Worm (Caenorhabditis elegans): Measurements from ENCODE around the gene aak-2.

aak-2 gene

ce11 chrX:16775335-16775835, 20.5 kb upstream of the aak-2 start (continued):
- no peak for TF ChIP-seq ceh-88 (GFP tag; IDR thresholded peaks at IDR 0.05)
- peak in 3 of 6 experiments; percentile 59 to 76 (median 68) for TF ChIP-seq elt-3 (tag; optimal IDR thresholded peaks at IDR 0.05)
- no peak for TF ChIP-seq tlp-1 (tag; optimal IDR thresholded peaks at IDR 0.05)
- TF ChIP-seq sox-4 (tag; optimal IDR thresholded peaks at IDR 0.05): no peak
- no peak for TF ChIP-seq hpl-2 (GFP tag; optimal IDR thresholded peaks at IDR 0.05)
- no peak for TF ChIP-seq vab-15 (tag; optimal IDR thresholded peaks at IDR 0.05)
- TF ChIP-seq nhr-84 (tag; optimal IDR thresholded peaks at IDR 0.05): no peak
- TF ChIP-seq lin-35 (GFP tag; optimal IDR thresholded peaks at IDR 0.05): peak in 1 of 2 experiments; percentile 14
- no peak for TF ChIP-seq sptf-1 (tag; optimal IDR thresholded peaks at IDR 0.05)
- TF ChIP-seq zip-4 (GFP tag; optimal IDR thresholded peaks at IDR 0.05): no peak
- no peak for TF ChIP-seq xbp-1 (tag; optimal IDR thresholded peaks at IDR 0.05)
- no peak for TF ChIP-seq mab-9 (GFP tag; IDR thresholded peaks at IDR 0.05)
- TF ChIP-seq pqm-1 (tag; optimal IDR thresholded peaks at IDR 0.05): peak; percentile 15
- TF ChIP-seq pag-3 (tag; optimal IDR thresholded peaks at IDR 0.05; ENCODE audit: borderline replicate concordance, insufficient read depth): no peak
- TF ChIP-seq nhr-90 (tag; optimal IDR thresholded peaks at IDR 0.05; ENCODE audit: poor library complexity): no peak
- TF ChIP-seq zag-1 (tag; optimal IDR thresholded peaks at IDR 0.05): no peak

DNA sequence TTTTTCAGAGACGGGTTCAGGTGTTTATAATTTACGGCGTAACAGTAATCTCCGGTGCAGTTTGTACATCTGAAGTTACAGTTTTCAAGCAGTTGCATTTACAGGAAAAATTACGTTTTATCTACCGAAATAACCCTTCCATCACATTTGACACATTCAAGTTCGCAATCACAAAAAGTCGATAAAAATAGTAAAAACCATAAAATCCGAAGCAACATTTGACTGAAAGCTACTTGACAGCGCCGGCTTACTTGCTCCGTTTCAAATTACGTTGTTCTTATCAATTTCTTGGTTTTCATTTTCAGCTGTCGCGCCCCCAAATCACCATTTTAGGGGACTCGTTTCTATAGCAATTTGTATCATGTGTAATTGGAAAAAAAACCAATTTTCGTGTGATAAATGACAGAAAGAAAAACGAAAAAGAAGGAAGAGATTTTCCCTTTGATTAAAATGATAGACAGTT, 13.1 kb upstream of the aak-2 start, which contains the start of gene T01C8.3:
Gene T01C8.3, minus strand, starts transcription at position 413 of the 463 bp plus-strand sequence.
- TF ChIP-seq sup-37 (GFP tag; optimal IDR thresholded peaks at IDR 0.05): no peak
- TF ChIP-seq nhr-71 (tag; optimal IDR thresholded peaks at IDR 0.05): no peak
- TF ChIP-seq mab-9 (GFP tag; IDR thresholded peaks at IDR 0.05): no peak
- TF ChIP-seq nhr-76 (tag; optimal IDR thresholded peaks at IDR 0.05): no peak
- no peak for TF ChIP-seq fos-1 (tag; optimal IDR thresholded peaks at IDR 0.05)
- no peak for TF ChIP-seq rnt-1 (tag; optimal IDR thresholded peaks at IDR 0.05)

- TF ChIP-seq lin-39 (tag; optimal IDR thresholded peaks at IDR 0.05): no peak
- no peak for TF ChIP-seq lin-13 (GFP tag; optimal IDR thresholded peaks at IDR 0.05)
- no peak for TF ChIP-seq dsc-1 (tag; optimal IDR thresholded peaks at IDR 0.05)
- no peak for TF ChIP-seq nhr-19 (GFP tag; conservative IDR thresholded peaks at IDR 0.05)
- no peak for TF ChIP-seq hlh-17 (GFP tag; optimal IDR thresholded peaks at IDR 0.05; ENCODE audit: borderline replicate concordance)
- TF ChIP-seq unc-130 (tag; optimal IDR thresholded peaks at IDR 0.05): no peak
- TF ChIP-seq unc-98 (GFP tag; IDR thresholded peaks at IDR 0.05): no peak
- TF ChIP-seq nhr-90 (tag; optimal IDR thresholded peaks at IDR 0.05; ENCODE audit: poor library complexity): no peak
- TF ChIP-seq nhr-71 (tag; optimal IDR thresholded peaks at IDR 0.05): peak; percentile 14
- no peak for TF ChIP-seq ceh-8 (GFP tag; optimal IDR thresholded peaks at IDR 0.05)
- peak; percentile 48 for TF ChIP-seq snu-23 (GFP tag; optimal IDR thresholded peaks at IDR 0.05)
- TF ChIP-seq sox-4 (tag; optimal IDR thresholded peaks at IDR 0.05): no peak
- TF ChIP-seq fkh-8 (tag; optimal IDR thresholded peaks at IDR 0.05): no peak
- TF ChIP-seq grh-1 (GFP tag; IDR thresholded peaks at IDR 0.05): no peak
- TF ChIP-seq lin-14 (GFP tag; optimal IDR thresholded peaks at IDR 0.05): peak; percentile 53
- TF ChIP-seq ceh-90 (tag; optimal IDR thresholded peaks at IDR 0.05): no peak
- no peak for TF ChIP-seq ztf-11 (tag; optimal IDR thresholded peaks at IDR 0.05)
- no peak for TF ChIP-seq aha-1 (tag; optimal IDR thresholded peaks at IDR 0.05)
- no peak for TF ChIP-seq jun-1 (tag; optimal IDR thresholded peaks at IDR 0.05)
- no peak for TF ChIP-seq nhr-77 (tag; optimal IDR thresholded peaks at IDR 0.05)
- TF ChIP-seq C04F5.9 (tag; optimal IDR thresholded peaks at IDR 0.05): no peak
- no peak for TF ChIP-seq zip-4 (GFP tag; optimal IDR thresholded peaks at IDR 0.05)
- no peak for TF ChIP-seq C34B4.2 (tag; optimal IDR thresholded peaks at IDR 0.05)
- TF ChIP-seq fos-1 (tag; optimal IDR thresholded peaks at IDR 0.05): no peak
- TF ChIP-seq pag-3 (tag; optimal IDR thresholded peaks at IDR 0.05; ENCODE audit: borderline replicate concordance, insufficient read depth): no peak
- TF ChIP-seq hpl-2 (GFP tag; optimal IDR thresholded peaks at IDR 0.05): no peak
- TF ChIP-seq nhr-84 (tag; optimal IDR thresholded peaks at IDR 0.05): no peak
- no peak for TF ChIP-seq lin-35 (GFP tag; optimal IDR thresholded peaks at IDR 0.05)
- TF ChIP-seq fkh-10 (GFP tag; optimal IDR thresholded peaks at IDR 0.05): no peak
- no peak for TF ChIP-seq unc-62 (GFP tag; optimal IDR thresholded peaks at IDR 0.05)
- peak; percentile 35 for TF ChIP-seq nhr-20 (tag; optimal IDR thresholded peaks at IDR 0.05)
- no peak for TF ChIP-seq vab-15 (tag; optimal IDR thresholded peaks at IDR 0.05)
- no peak for TF ChIP-seq rnt-1 (tag; optimal IDR thresholded peaks at IDR 0.05)
- TF ChIP-seq egl-13 (tag; optimal IDR thresholded peaks at IDR 0.05): no peak
- no peak for TF ChIP-seq mab-9 (GFP tag; IDR thresholded peaks at IDR 0.05)
- TF ChIP-seq elt-2 (tag; optimal IDR thresholded peaks at IDR 0.05): no peak
- no peak for TF ChIP-seq nhr-28 (tag; optimal IDR thresholded peaks at IDR 0.05)
Observed at ce11 chrX:16784038-16784437, 11.8 kb upstream of the aak-2 start.
